Fruit fly (Drosophila melanogaster) whole organism, prepupa: Measurements from ENCODE around the gene elfless.

Experiments used
- Blimp-1 ChIP-seq: fragments of 200-800 bp; sonication (Bioruptor generic); optimal IDR thresholded peaks from 3 replicates; lab custom pipeline; 2017; ENCODE audit warnings: missing biosample characterization, missing genetic modification characterization, mild to moderate bottlenecking, moderate library complexity, missing genetic modification reagents
- CG10631 ChIP-seq: fragments of 200-800 bp; sonication (Bioruptor generic); optimal IDR thresholded peaks from 2 replicates; lab custom pipeline; 2016; ENCODE audit warnings: missing biosample characterization, missing genetic modification characterization
- CG11294 ChIP-seq: fragments of 200-800 bp; sonication (Bioruptor generic); IDR thresholded peaks from 2 replicates; pipeline ENCODE4 v1.3.6; 2022; ENCODE audit warnings: missing biosample characterization, missing genetic modification characterization
- CG11762 ChIP-seq: fragments of 200-800 bp; sonication (Bioruptor generic); optimal IDR thresholded peaks from 3 replicates; lab custom pipeline; 2016; ENCODE audit warnings: missing biosample characterization, missing genetic modification characterization; ENCODE audit not compliant: insufficient read depth
- CG11902 ChIP-seq: fragments of 200-800 bp; sonication (Bioruptor generic); optimal IDR thresholded peaks from 3 replicates; lab custom pipeline; 2016; ENCODE audit warnings: missing biosample characterization, missing genetic modification characterization
- CG1621 ChIP-seq: fragments of 200-800 bp; sonication (Bioruptor generic); optimal IDR thresholded peaks from 3 replicates; lab custom pipeline; 2018; ENCODE audit warnings: missing biosample characterization, mild to moderate bottlenecking, missing genetic modification characterization
- CG16779 ChIP-seq: fragments of 200-800 bp; sonication (Bioruptor generic); optimal IDR thresholded peaks from 3 replicates; lab custom pipeline; 2017; ENCODE audit warnings: missing biosample characterization, mild to moderate bottlenecking, missing genetic modification characterization
- CG3032 ChIP-seq: fragments of 200-800 bp; optimal IDR thresholded peaks from 2 replicates; lab custom pipeline; 2019; ENCODE audit warnings: missing biosample characterization, mild to moderate bottlenecking, missing genetic modification characterization, moderate library complexity
- CG31627 ChIP-seq: fragments of 200-800 bp; sonication (Bioruptor generic); optimal IDR thresholded peaks from 3 replicates; lab custom pipeline; 2016; ENCODE audit warnings: missing biosample characterization, missing genetic modification characterization
- CG32006 ChIP-seq: fragments of 200-800 bp; sonication (Bioruptor generic); optimal IDR thresholded peaks from 3 replicates; lab custom pipeline; 2017; ENCODE audit warnings: missing biosample characterization, mild to moderate bottlenecking, missing genetic modification characterization
- CG3919 ChIP-seq: fragments of 200-800 bp; sonication (Bioruptor generic); optimal IDR thresholded peaks from 3 replicates; lab custom pipeline; 2016; ENCODE audit warnings: missing biosample characterization, missing genetic modification characterization
- CG4318 ChIP-seq: fragments of 200-800 bp; sonication (Bioruptor generic); optimal IDR thresholded peaks from 3 replicates; lab custom pipeline; 2017; ENCODE audit warnings: missing biosample characterization, mild to moderate bottlenecking, missing genetic modification characterization
- CG6163 ChIP-seq: fragments of 200-800 bp; sonication (Bioruptor generic); IDR thresholded peaks from 3 replicates; pipeline ENCODE4 v1.3.6; 2022; ENCODE audit warnings: missing biosample characterization, missing genetic modification characterization
- CG6276 ChIP-seq: fragments of 200-800 bp; sonication (Bioruptor generic); optimal IDR thresholded peaks from 2 replicates; lab custom pipeline; 2017; ENCODE audit warnings: missing biosample characterization, mild to moderate bottlenecking, missing genetic modification characterization
- CG6792 ChIP-seq: fragments of 200-800 bp; sonication (Bioruptor generic); optimal IDR thresholded peaks from 3 replicates; lab custom pipeline; 2016; ENCODE audit warnings: missing biosample characterization, missing genetic modification characterization
- CG6808 ChIP-seq: fragments of 200-800 bp; sonication (Bioruptor generic); optimal IDR thresholded peaks from 3 replicates; lab custom pipeline; 2017; ENCODE audit warnings: missing biosample characterization, missing genetic modification characterization, mild to moderate bottlenecking, moderate library complexity, missing genetic modification reagents
- CG7368 ChIP-seq: fragments of 200-800 bp; sonication (Bioruptor generic); optimal IDR thresholded peaks from 3 replicates; lab custom pipeline; 2016; ENCODE audit warnings: missing biosample characterization, missing genetic modification characterization
- CG8319 ChIP-seq: fragments of 200-800 bp; sonication (Bioruptor generic); optimal IDR thresholded peaks from 3 replicates; lab custom pipeline; 2016; ENCODE audit warnings: missing biosample characterization, missing genetic modification characterization
- CG8632 ChIP-seq: fragments of 200-800 bp; sonication (Bioruptor generic); optimal IDR thresholded peaks from 3 replicates; lab custom pipeline; 2016; ENCODE audit warnings: missing biosample characterization, missing genetic modification characterization
- CG9139 ChIP-seq: fragments of 200-800 bp; sonication (Bioruptor generic); optimal IDR thresholded peaks from 3 replicates; lab custom pipeline; 2017; ENCODE audit warnings: missing biosample characterization, mild to moderate bottlenecking, missing genetic modification characterization
- Eip75B ChIP-seq: fragments of 200-800 bp; sonication (Bioruptor generic); optimal IDR thresholded peaks from 3 replicates; lab custom pipeline; 2016; ENCODE audit warnings: missing biosample characterization, missing genetic modification characterization
- Eip78C ChIP-seq: fragments of 200-800 bp; sonication (Bioruptor generic); peaks from one replicate; lab custom pipeline; 2016; ENCODE audit warnings: missing biosample characterization, missing genetic modification characterization
- Eip93F ChIP-seq: fragments of 200-800 bp; sonication (Bioruptor generic); optimal IDR thresholded peaks from 2 replicates; lab custom pipeline; 2016; ENCODE audit warnings: missing biosample characterization, mild to moderate bottlenecking, missing genetic modification characterization
- Ets21C ChIP-seq: fragments of 200-800 bp; sonication (Bioruptor generic); optimal IDR thresholded peaks from 3 replicates; lab custom pipeline; 2016; ENCODE audit warnings: missing biosample characterization, missing genetic modification characterization
- Ets96B ChIP-seq: fragments of 200-800 bp; optimal IDR thresholded peaks from 2 replicates; lab custom pipeline; 2019; ENCODE audit warnings: missing biosample characterization, mild to moderate bottlenecking, missing genetic modification characterization, moderate library complexity
- Gug ChIP-seq: fragments of 200-800 bp; sonication (Bioruptor generic); IDR thresholded peaks from 2 replicates; pipeline ENCODE4 v1.3.6; 2022; ENCODE audit warnings: missing biosample characterization, missing genetic modification characterization
- Hr38 ChIP-seq: sonication (Bioruptor generic); optimal IDR thresholded peaks from 2 replicates; lab custom pipeline; 2016; ENCODE audit warnings: missing biosample characterization, missing genetic modification characterization
- Hr39 ChIP-seq: fragments of 200-800 bp; sonication (Bioruptor generic); optimal IDR thresholded peaks from 2 replicates; lab custom pipeline; 2016; ENCODE audit warnings: missing biosample characterization, missing genetic modification characterization
- Hr4 ChIP-seq: fragments of 200-800 bp; sonication (Bioruptor generic); optimal IDR thresholded peaks from 3 replicates; lab custom pipeline; 2016; ENCODE audit warnings: missing biosample characterization, missing genetic modification characterization
- Lpt ChIP-seq: fragments of 200-800 bp; sonication (Bioruptor generic); optimal IDR thresholded peaks from 3 replicates; lab custom pipeline; 2016; ENCODE audit warnings: missing biosample characterization, missing genetic modification characterization
- Sox15 ChIP-seq: fragments of 200-800 bp; sonication (Bioruptor generic); optimal IDR thresholded peaks from 3 replicates; lab custom pipeline; 2016; ENCODE audit warnings: missing biosample characterization, missing genetic modification characterization
- achi ChIP-seq: fragments of 200-800 bp; sonication (Bioruptor generic); optimal IDR thresholded peaks from 3 replicates; lab custom pipeline; 2016; ENCODE audit warnings: missing biosample characterization, missing genetic modification characterization
- acj6 ChIP-seq: fragments of 200-800 bp; sonication (Bioruptor generic); optimal IDR thresholded peaks from 3 replicates; lab custom pipeline; 2016; ENCODE audit warnings: missing biosample characterization, missing genetic modification characterization
- dac ChIP-seq: fragments of 200-800 bp; sonication (Bioruptor generic); optimal IDR thresholded peaks from 2 replicates; lab custom pipeline; 2017; ENCODE audit warnings: missing biosample characterization, mild to moderate bottlenecking, missing genetic modification characterization
- eg ChIP-seq: fragments of 200-800 bp; sonication (Bioruptor generic); IDR thresholded peaks from 3 replicates; pipeline ENCODE4 v1.3.6; 2022; ENCODE audit warnings: missing biosample characterization, missing genetic modification characterization
- esn ChIP-seq: fragments of 200-800 bp; sonication (Bioruptor generic); optimal IDR thresholded peaks from 2 replicates; lab custom pipeline; 2016; ENCODE audit warnings: missing biosample characterization, mild to moderate bottlenecking, missing genetic modification characterization, moderate library complexity
- fd59A ChIP-seq: fragments of 200-800 bp; sonication (Bioruptor generic); optimal IDR thresholded peaks from 2 replicates; lab custom pipeline; 2017; ENCODE audit warnings: missing biosample characterization, mild to moderate bottlenecking, missing genetic modification characterization, missing genetic modification reagents
- fd85E ChIP-seq: fragments of 200-800 bp; sonication (Bioruptor generic); optimal IDR thresholded peaks from 3 replicates; lab custom pipeline; 2016; ENCODE audit warnings: missing biosample characterization, missing genetic modification characterization
- fkh ChIP-seq: fragments of 200-800 bp; sonication (Bioruptor generic); optimal IDR thresholded peaks from 3 replicates; lab custom pipeline; 2017; ENCODE audit warnings: missing biosample characterization, mild to moderate bottlenecking, missing genetic modification characterization, moderate library complexity
- lz ChIP-seq: fragments of 200-800 bp; sonication (Bioruptor generic); optimal IDR thresholded peaks from 3 replicates; lab custom pipeline; 2016; ENCODE audit warnings: missing biosample characterization, missing genetic modification characterization
- net ChIP-seq: fragments of 200-800 bp; sonication (Bioruptor generic); optimal IDR thresholded peaks from 3 replicates; lab custom pipeline; 2016; ENCODE audit warnings: missing biosample characterization, missing genetic modification characterization
- spab ChIP-seq: fragments of 200-800 bp; sonication (Bioruptor generic); optimal IDR thresholded peaks from 2 replicates; lab custom pipeline; 2017; ENCODE audit warnings: missing biosample characterization, mild to moderate bottlenecking, missing genetic modification characterization, missing genetic modification reagents
- ss ChIP-seq, 2 experiments: fragments of 200-800 bp; sonication (Bioruptor generic); optimal IDR thresholded peaks; 2 replicates in 1 of 2; 3 replicates in 1 of 2; lab custom pipeline; 2017 to 2018; ENCODE audit warnings: mild to moderate bottlenecking in 2 of 2, missing biosample characterization in 2 of 2, missing genetic modification characterization in 2 of 2, moderate library complexity in 1 of 2
- svp ChIP-seq: fragments of 200-800 bp; sonication (Bioruptor generic); peaks from one replicate; lab custom pipeline; 2016; ENCODE audit warnings: missing biosample characterization, missing genetic modification characterization
- topi ChIP-seq: fragments of 200-800 bp; sonication (Bioruptor generic); optimal IDR thresholded peaks from 3 replicates; lab custom pipeline; 2016; ENCODE audit warnings: missing biosample characterization, missing genetic modification characterization
- vri ChIP-seq: fragments of 200-800 bp; sonication (Bioruptor generic); optimal IDR thresholded peaks from 3 replicates; lab custom pipeline; 2016; ENCODE audit warnings: missing biosample characterization, mild to moderate bottlenecking, missing genetic modification characterization

The elfless gene

DNA sequence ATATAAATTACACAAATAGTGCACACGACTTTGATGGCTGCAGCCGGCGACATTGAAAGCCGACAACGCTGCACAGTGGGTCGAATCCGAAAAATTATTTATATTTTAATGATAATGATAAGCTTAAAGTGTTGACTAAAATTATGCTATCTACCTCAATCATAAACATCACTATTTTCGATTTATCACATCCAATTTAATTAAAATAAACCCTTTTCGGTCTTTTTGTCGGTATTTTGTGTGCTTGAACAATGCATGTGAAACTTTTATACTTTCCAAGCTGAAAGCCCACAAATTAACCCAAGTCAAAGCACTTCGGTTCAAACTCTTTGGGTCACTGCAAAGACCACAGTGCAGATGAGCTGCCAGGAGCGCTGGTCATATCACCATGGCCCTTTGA is 5.8 kb downstream of the elfless start (continued):
- peak; percentile 73 for TF ChIP-seq CG6276 (GFP tag; lab: Kevin White, UChicago)
- TF ChIP-seq eg, result peak; percentile 61; the same call in 2 of the 3 replicates
- peak; percentile 93 for TF ChIP-seq CG32006
- peak; percentile 14 for TF ChIP-seq Hr39 (GFP tag; lab: Kevin White, UChicago)
- peak; percentile 90 for TF ChIP-seq Eip78C
- peak; percentile 45 for TF ChIP-seq Ets96B (tag; lab: Kevin White, UChicago)
- no peak for TF ChIP-seq Sox15 (GFP tag; lab: Kevin White, UChicago)
- peak; percentile 42 for TF ChIP-seq net (GFP tag; lab: Kevin White, UChicago)
- TF ChIP-seq CG3032, result peak; percentile 32
- peak; percentile 64 for TF ChIP-seq Lpt (GFP tag; lab: Kevin White, UChicago)
- peak; percentile 71 for TF ChIP-seq achi (GFP tag; lab: Kevin White, UChicago)
- peak; percentile 27 for TF ChIP-seq Eip75B (GFP tag; lab: Kevin White, UChicago)
- TF ChIP-seq CG7368 (GFP tag; lab: Kevin White, UChicago), result no peak
- peak; percentile 22 for TF ChIP-seq lz (GFP tag; lab: Kevin White, UChicago)
- TF ChIP-seq Hr4, result peak; percentile 86

DNA sequence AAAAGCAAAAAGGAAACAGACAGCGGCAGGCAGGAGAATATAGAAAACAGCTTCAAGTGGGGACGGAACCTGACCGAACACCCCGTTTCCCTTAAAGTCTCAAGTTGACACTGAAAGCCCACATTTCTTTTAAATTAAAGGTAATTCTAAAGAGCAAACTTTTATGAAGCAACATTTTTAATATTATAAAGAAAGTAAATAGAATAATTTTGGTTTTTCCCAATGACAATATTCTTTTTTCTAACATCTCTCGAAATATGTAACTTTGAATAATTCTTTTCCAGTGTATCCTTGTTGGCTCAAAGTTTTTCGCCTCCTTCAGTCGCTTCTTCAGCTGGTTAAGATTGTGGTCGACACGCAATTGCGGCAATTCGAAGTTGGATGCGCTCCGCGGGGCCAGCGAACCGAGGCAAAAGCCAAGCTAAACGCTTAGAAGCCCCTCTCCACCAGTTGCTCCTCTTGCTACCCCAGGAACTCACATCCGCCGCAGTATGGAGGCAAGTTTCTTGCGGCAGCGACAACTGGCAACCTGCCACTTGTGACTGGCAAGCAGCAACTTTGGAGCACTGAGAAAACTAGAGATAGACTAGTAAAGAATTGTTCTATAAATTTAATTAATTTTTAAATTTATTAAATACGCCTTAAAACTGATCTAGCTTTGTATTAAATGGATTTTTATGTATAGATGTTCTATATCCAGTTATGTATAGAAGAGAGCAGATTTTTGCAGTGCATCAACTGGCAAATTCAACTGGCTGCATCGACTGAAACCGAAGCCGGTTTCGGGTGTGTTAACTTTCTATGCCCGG is 8.0 kb downstream of the elfless start:
- TF ChIP-seq Hr4 (peak; percentile 77), esn (GFP tag; lab: Kevin White, UChicago) (peak; percentile 73), CG32006 (peak; percentile 86), dac (GFP tag; lab: Kevin White, UChicago) (peak; percentile 61), Hr38 (GFP tag; lab: Kevin White, UChicago) (no peak), CG6276 (GFP tag; lab: Kevin White, UChicago) (peak; percentile 71), achi (GFP tag; lab: Kevin White, UChicago) (peak; percentile 68), CG8319 (peak; percentile 8), Hr39 (GFP tag; lab: Kevin White, UChicago) (peak; percentile 44), lz (GFP tag; lab: Kevin White, UChicago) (peak; percentile 63), Eip93F (GFP tag; lab: Kevin White, UChicago) (peak; percentile 46), CG4318 (GFP tag; lab: Kevin White, UChicago) (peak; percentile 71), CG11902 (peak; percentile 24), eg (peak; percentile 94), CG11762 (GFP tag; lab: Kevin White, UChicago) (peak; percentile 56), net (GFP tag; lab: Kevin White, UChicago) (peak; percentile 61), CG3919 (GFP tag; lab: Kevin White, UChicago) (peak; percentile 64), fd59A (GFP tag; lab: Kevin White, UChicago) (peak; percentile 33), ss (GFP tag; optimal IDR thresholded peaks at IDR 0.05; lab: Kevin White, UChicago) (peak; percentile 45 to 87), CG16779 (no peak), CG10631 (peak; percentile 74), Lpt (GFP tag; lab: Kevin White, UChicago) (peak; percentile 68), CG6792 (GFP tag; lab: Kevin White, UChicago) (peak; percentile 53), CG7368 (GFP tag; lab: Kevin White, UChicago) (peak; percentile 28), CG3032 (peak; percentile 71), Blimp-1 (GFP tag; lab: Kevin White, UChicago) (peak; percentile 25), Ets21C (peak; percentile 24), Ets96B (tag; lab: Kevin White, UChicago) (peak; percentile 82), acj6 (GFP tag; lab: Kevin White, UChicago) (peak; percentile 63), topi (GFP tag; lab: Kevin White, UChicago) (peak; percentile 64), vri (GFP tag; lab: Kevin White, UChicago) (peak; percentile 40), CG11294 (GFP tag; lab: Robert Waterston, UW) (peak; percentile 78), CG8632 (GFP tag; lab: Kevin White, UChicago) (peak; percentile 62), spab (GFP tag; lab: Kevin White, UChicago) (peak; percentile 55), CG6808 (GFP tag; lab: Kevin White, UChicago) (peak; percentile 57), fkh (GFP tag; lab: Kevin White, UChicago) (no peak), Sox15 (GFP tag; lab: Kevin White, UChicago) (peak; percentile 4), svp (GFP tag; lab: Kevin White, UChicago) (peak; percentile 86), CG1621 (tag; lab: Kevin White, UChicago) (peak; percentile 28), fd85E (GFP tag; lab: Kevin White, UChicago) (no peak), CG9139 (GFP tag; lab: Kevin White, UChicago) (peak; percentile 25), CG6163 (GFP tag; lab: Robert Waterston, UW) (peak; percentile 93), Gug (peak; percentile 91), CG31627 (GFP tag; lab: Kevin White, UChicago) (peak; percentile 41)
